Fruit fly (Drosophila melanogaster) whole organism, pupa: Measurements from ENCODE around the gene CG17784.

Source experiments
- CG10348 ChIP-seq: fragments of 200-800 bp; sonication (Bioruptor generic); IDR thresholded peaks from 2 replicates; pipeline ENCODE4 v1.3.6; 2022; ENCODE audit warnings: missing biosample characterization, missing genetic modification characterization
- CG12605 ChIP-seq: fragments of 200-800 bp; sonication (Bioruptor generic); IDR thresholded peaks from 2 replicates; pipeline ENCODE4 v1.3.6; 2022; ENCODE audit warnings: missing biosample characterization, missing genetic modification characterization
- CG13204 ChIP-seq: fragments of 200-800 bp; sonication (Bioruptor generic); optimal IDR thresholded peaks from 2 replicates; lab custom pipeline; 2018; ENCODE audit warnings: missing biosample characterization, mild to moderate bottlenecking, missing genetic modification characterization, moderate library complexity
- CG14655 ChIP-seq: fragments of 200-800 bp; sonication (Bioruptor generic); optimal IDR thresholded peaks from 3 replicates; lab custom pipeline; 2017; ENCODE audit warnings: mild to moderate bottlenecking, missing biosample characterization, missing genetic modification reagents, missing genetic modification characterization
- CG15710 ChIP-seq: fragments of 200-800 bp; sonication (Bioruptor generic); optimal IDR thresholded peaks from 2 replicates; lab custom pipeline; 2018; ENCODE audit warnings: missing biosample characterization, mild to moderate bottlenecking, missing genetic modification characterization, moderate library complexity
- CG17806 ChIP-seq: fragments of 200-800 bp; sonication (Bioruptor generic); optimal IDR thresholded peaks from 2 replicates; lab custom pipeline; 2018; ENCODE audit warnings: missing biosample characterization, mild to moderate bottlenecking, missing genetic modification characterization, moderate library complexity
- CG32121 ChIP-seq: fragments of 200-800 bp; sonication (Bioruptor generic); IDR thresholded peaks from 2 replicates; pipeline ENCODE4 v1.3.6; 2022; ENCODE audit warnings: missing biosample characterization, missing genetic modification characterization
- CG34367 ChIP-seq: fragments of 200-800 bp; sonication (Bioruptor generic); optimal IDR thresholded peaks from 2 replicates; lab custom pipeline; 2018; ENCODE audit warnings: missing biosample characterization, mild to moderate bottlenecking, missing genetic modification characterization
- CG4496 ChIP-seq: fragments of 200-800 bp; sonication (Bioruptor generic); IDR thresholded peaks from 3 replicates; pipeline ENCODE4 v1.3.6; 2022; ENCODE audit warnings: missing biosample characterization, missing genetic modification characterization
- CG8159 ChIP-seq: fragments of 200-800 bp; sonication (Bioruptor generic); optimal IDR thresholded peaks from 3 replicates; lab custom pipeline; 2018; ENCODE audit warnings: missing biosample characterization, mild to moderate bottlenecking, missing genetic modification characterization, moderate library complexity
- CG8301 ChIP-seq: fragments of 200-800 bp; sonication (Bioruptor generic); optimal IDR thresholded peaks from 2 replicates; lab custom pipeline; 2018; ENCODE audit warnings: missing biosample characterization, mild to moderate bottlenecking, missing genetic modification characterization
- CG9948 ChIP-seq: fragments of 200-800 bp; sonication (Bioruptor generic); optimal IDR thresholded peaks from 2 replicates; lab custom pipeline; 2018; ENCODE audit warnings: missing biosample characterization, mild to moderate bottlenecking, missing genetic modification characterization, moderate library complexity
- D1 ChIP-seq: fragments of 200-800 bp; sonication (Bioruptor generic); optimal IDR thresholded peaks from 2 replicates; lab custom pipeline; 2018; ENCODE audit warnings: missing biosample characterization, mild to moderate bottlenecking, missing genetic modification characterization, moderate library complexity
- EcR ChIP-seq: fragments of 200-800 bp; sonication (Bioruptor generic); optimal IDR thresholded peaks from 3 replicates; lab custom pipeline; 2019; ENCODE audit warnings: missing biosample characterization, missing genetic modification characterization, mild to moderate bottlenecking, moderate library complexity, missing genetic modification reagents
- Ets98B ChIP-seq: fragments of 200-800 bp; sonication (Bioruptor generic); IDR thresholded peaks from 2 replicates; pipeline ENCODE4 v1.3.6; 2022; ENCODE audit warnings: missing biosample characterization, missing genetic modification characterization
- Pif1A ChIP-seq: fragments of 200-800 bp; sonication (Bioruptor generic); optimal IDR thresholded peaks from 3 replicates; lab custom pipeline; 2016; ENCODE audit warnings: missing biosample characterization, missing genetic modification characterization
- Pif1B ChIP-seq: fragments of 200-800 bp; sonication (Bioruptor generic); optimal IDR thresholded peaks from 3 replicates; lab custom pipeline; 2016; ENCODE audit warnings: missing biosample characterization, missing genetic modification characterization
- Snoo ChIP-seq: fragments of 200-800 bp; sonication (Bioruptor generic); optimal IDR thresholded peaks from 3 replicates; lab custom pipeline; 2017; ENCODE audit warnings: missing biosample characterization, mild to moderate bottlenecking, missing genetic modification characterization, inconsistent platforms
- fd96Ca ChIP-seq: fragments of 200-800 bp; sonication (Bioruptor generic); IDR thresholded peaks from 3 replicates; pipeline ENCODE4 v1.3.6; 2022; ENCODE audit warnings: missing biosample characterization, missing genetic modification characterization
- gl ChIP-seq: fragments of 200-800 bp; sonication (Bioruptor generic); optimal IDR thresholded peaks from 2 replicates; lab custom pipeline; 2018; ENCODE audit warnings: missing biosample characterization, mild to moderate bottlenecking, missing genetic modification characterization
- rn ChIP-seq: fragments of 200-800 bp; sonication (Bioruptor generic); IDR thresholded peaks from 2 replicates; pipeline ENCODE4 v1.3.6; 2022; ENCODE audit warnings: missing biosample characterization, missing genetic modification characterization

The CG17784 gene

DNA sequence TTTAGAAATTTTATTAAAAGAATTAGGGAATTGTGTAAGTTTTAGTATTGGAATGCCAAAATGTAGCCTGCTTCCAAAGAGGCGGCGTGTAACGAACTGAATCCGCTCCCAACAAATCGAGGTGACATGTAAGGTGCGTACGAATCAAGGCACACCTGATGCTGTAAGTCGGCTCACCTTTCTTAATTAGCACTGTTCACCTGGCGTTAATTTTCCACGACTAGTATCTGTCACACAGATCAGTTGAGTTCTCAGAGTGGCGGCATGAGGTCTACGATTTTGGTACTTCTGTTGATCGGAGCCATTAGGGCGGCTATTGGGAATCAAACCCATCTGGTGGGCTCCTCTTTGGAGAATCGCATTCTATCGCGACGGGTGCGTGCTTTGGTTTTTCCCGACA, 3.2 kb downstream of the CG17784 start, which contains the start of the genes CG5762 and CG33339:
Gene CG5762 (minus strand): TSS at position 101 of the 400 bp plus-strand sequence.
Gene CG33339 (plus strand): TSS at position 265 of the 400 bp plus-strand sequence.
- TF ChIP-seq fd96Ca (GFP tag; lab: Robert Waterston, UW) (no peak), rn (GFP tag; lab: Robert Waterston, UW) (no peak), Pif1A (GFP tag; lab: Kevin White, UChicago) (no peak), CG32121 (GFP tag; lab: Robert Waterston, UW) (no peak), CG10348 (GFP tag; lab: Robert Waterston, UW) (no peak), Ets98B (GFP tag; lab: Robert Waterston, UW) (no peak), gl (tag; lab: Kevin White, UChicago) (no peak), CG17806 (no peak), CG8159 (tag; lab: Kevin White, UChicago) (no peak), CG34367 (no peak), CG13204 (GFP tag; lab: Kevin White, UChicago) (no peak), Snoo (tag; lab: Kevin White, UChicago) (no peak), D1 (tag; lab: Kevin White, UChicago) (no peak), CG14655 (no peak), Pif1B (GFP tag; lab: Kevin White, UChicago) (no peak), CG9948 (tag; lab: Kevin White, UChicago) (no peak), CG4496 (no peak), CG8301 (tag; lab: Kevin White, UChicago) (no peak), EcR (GFP tag; lab: Kevin White, UChicago) (no peak)

DNA sequence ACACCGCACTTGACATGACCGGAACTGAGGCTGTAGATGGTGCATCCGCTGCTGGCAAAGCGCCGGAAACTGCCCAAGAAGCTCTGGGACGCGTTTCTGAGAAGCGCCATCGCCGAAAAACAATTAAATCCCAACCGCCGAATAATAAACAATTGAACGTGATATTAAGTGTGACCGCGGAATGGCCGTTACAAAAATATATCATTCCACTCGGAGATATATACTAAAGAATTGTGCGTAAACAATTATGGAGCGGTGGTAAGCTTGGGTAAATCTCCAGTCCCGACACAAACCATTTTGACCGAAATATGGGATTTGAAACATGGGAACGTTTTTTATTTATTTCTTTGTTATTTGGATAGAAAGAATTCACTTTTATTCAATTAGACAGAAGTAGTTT, 4.8 kb downstream of the CG17784 start, which contains the start of gene CG18528:
Gene CG18528 (minus strand): TSS at position 188 of the 400 bp plus-strand sequence.
- no peak for TF ChIP-seq CG14655

DNA sequence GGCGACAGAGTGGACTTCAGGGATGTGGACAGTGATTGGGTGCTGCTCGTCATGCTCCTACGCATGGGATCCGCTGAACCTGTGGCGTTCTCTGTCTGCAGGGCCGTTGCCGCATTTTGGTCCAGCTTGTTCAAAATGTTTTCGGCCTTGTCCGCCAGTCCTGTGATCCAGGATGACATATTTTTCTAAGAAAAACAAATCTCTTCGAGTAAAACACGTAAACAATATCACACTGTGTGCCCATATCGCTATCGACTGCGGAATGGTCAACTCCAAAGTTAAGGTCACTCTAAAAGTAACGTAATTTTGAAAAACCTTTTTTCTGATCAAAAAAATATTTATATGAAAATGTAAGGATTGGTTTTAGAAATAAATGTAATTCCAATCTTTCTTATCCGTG, 7.1 kb downstream of the CG17784 start, which contains the start of gene Golgin84:
Gene Golgin84 (minus strand): TSS at position 241 of the 400 bp plus-strand sequence.
- TF ChIP-seq CG10348 (GFP tag; lab: Robert Waterston, UW) (no peak), CG9948 (tag; lab: Kevin White, UChicago) (no peak), CG8301 (tag; lab: Kevin White, UChicago) (no peak), CG17806 (no peak), Snoo (tag; lab: Kevin White, UChicago) (no peak), EcR (GFP tag; lab: Kevin White, UChicago) (no peak), gl (tag; lab: Kevin White, UChicago) (no peak), Ets98B (GFP tag; lab: Robert Waterston, UW) (no peak), CG15710 (tag; lab: Kevin White, UChicago) (no peak), CG4496 (no peak), CG34367 (no peak)

DNA sequence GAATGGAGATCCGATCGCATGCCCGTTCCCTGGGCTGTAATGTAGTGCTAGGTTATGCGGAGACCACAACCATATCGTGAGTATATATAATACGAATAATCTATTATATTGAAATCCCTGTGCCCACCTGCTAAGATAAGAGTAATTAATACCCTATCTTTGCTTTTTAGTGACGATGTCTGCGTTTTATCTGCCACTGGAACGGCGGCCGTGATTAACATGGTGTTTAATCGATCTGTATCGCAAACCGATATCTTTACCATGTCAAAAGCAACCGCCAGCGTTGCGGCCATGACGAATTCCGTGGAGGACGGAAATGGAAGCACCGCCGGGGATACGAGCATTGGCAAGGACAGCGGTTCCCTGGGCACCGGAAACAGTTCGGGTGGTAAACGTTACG, 11.3 kb downstream of the CG17784 start:
- TF ChIP-seq D1 (tag; lab: Kevin White, UChicago), result no peak

DNA sequence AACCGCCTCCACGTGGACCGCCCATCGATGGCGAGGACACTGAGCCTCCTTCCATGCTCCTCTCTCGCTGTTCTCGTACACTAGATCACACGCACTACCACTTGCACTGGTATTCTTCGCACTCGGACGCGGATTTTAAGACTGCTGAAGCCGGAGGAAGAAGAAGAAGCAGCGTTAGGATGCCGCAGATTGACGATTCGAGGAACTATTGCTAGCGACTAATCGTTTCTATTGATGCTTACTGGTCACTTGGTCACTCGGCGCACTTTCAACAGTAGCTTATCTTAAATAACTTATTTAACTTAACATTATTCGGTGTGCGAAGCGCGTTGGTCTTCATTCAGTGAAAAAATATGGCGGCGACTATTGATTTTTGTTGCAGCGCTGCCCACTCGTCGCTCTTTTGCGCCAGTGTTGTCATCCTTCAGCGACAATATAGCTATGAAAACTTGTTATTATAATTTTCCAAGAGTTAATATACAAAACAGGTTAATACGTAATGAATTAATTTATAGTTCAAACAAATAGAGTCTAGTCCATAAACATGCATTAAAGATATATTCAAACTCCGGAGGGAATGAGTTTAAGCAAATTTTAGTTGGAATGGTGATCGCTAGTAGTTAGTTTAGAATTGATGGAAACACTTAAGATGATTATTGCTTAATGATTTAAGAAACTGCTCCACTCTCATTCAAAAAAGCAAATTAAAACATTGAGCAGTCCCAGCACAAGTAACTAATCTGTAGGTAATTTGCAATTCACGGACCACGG, 16.2 kb downstream of the CG17784 start, which contains the start of the genes CG5746 and CG6454:
Gene CG5746 (minus strand): TSS at position 372 of the 771 bp plus-strand sequence.
Gene CG6454 (plus strand): TSS at position 763 of the 771 bp plus-strand sequence.
- peak; percentile 38 for TF ChIP-seq CG15710 (tag; lab: Kevin White, UChicago)
- 0 out of 3 replicates have a peak, but pooled peaks have one; percentile 12 for TF ChIP-seq CG4496
- no peak for TF ChIP-seq D1 (tag; lab: Kevin White, UChicago)

DNA sequence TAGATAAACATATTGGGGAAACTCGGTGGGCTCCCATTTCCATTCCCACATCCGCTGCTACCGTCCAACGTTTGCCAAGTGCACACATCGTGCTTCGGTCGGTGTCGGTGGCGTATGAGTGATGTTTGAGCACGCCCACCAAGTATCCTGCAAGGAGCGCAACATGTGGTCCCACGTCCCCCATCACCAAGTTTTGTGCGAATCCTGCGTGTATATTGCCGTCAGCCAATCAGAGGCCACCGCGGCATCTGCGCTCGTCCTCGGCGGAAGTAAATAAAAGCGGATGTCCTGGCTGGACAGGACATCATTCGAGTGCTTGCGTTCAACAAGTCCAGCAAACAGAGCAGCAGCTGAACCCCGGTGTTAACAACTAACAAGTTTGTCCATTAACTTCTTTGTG, 23.5 kb downstream of the CG17784 start, which contains the start of gene Ms:
Gene Ms (plus strand): TSS at position 301 of the 400 bp plus-strand sequence.
- TF ChIP-seq CG12605 (GFP tag; lab: Robert Waterston, UW) (peak; percentile 37; the same call in 1 of the 2 replicates), CG14655 (no peak)

DNA sequence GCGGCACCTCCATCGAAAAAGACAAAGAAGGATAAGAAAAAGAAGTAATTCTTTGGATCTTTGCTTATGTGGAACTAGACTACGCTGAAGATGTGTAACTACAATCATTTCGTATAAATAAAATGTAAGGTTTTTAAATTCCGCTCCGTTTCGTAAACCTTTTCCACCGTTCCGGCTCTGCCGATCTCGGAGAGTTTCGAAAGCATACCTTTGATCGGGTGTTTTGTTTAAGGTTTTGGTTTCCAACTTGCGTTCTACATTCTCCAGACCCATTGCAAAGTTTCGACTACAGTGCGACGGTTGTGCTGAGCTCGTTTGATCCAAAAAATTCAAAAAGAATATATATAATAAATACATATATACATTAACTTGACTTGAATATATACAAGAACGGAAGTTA, 28.2 kb downstream of the CG17784 start, which contains the start of gene CG6432:
Gene CG6432 (plus strand): TSS at position 301 of the 400 bp plus-strand sequence.
- TF ChIP-seq CG15710 (tag; lab: Kevin White, UChicago) (no peak), CG13204 (GFP tag; lab: Kevin White, UChicago) (no peak), Pif1A (GFP tag; lab: Kevin White, UChicago) (no peak), D1 (tag; lab: Kevin White, UChicago) (no peak), rn (GFP tag; lab: Robert Waterston, UW) (no peak), Snoo (tag; lab: Kevin White, UChicago) (no peak)
